Fruit fly (Drosophila melanogaster) whole organism, embryonic: Measurements from ENCODE around the gene CG11379.

Experiments
- Abd-B ChIP-seq: fragments of 200-800 bp; sonication (Bioruptor generic); optimal IDR thresholded peaks from 2 replicates; lab custom pipeline; 2018; ENCODE audit warnings: missing biosample characterization, mild to moderate bottlenecking, missing genetic modification characterization, moderate library complexity
- Atf3 ChIP-seq: fragments of 200-800 bp; sonication (Bioruptor generic); optimal IDR thresholded peaks from 3 replicates; lab custom pipeline; 2016; ENCODE audit warnings: missing biosample characterization, missing genetic modification characterization
- CG10147 ChIP-seq: fragments of 200-800 bp; sonication (Bioruptor generic); optimal IDR thresholded peaks from 2 replicates; lab custom pipeline; 2019; ENCODE audit warnings: missing biosample characterization, mild to moderate bottlenecking, missing genetic modification characterization, moderate library complexity
- CG10209 ChIP-seq: fragments of 200-800 bp; sonication (Bioruptor generic); optimal IDR thresholded peaks from 3 replicates; lab custom pipeline; 2017; ENCODE audit warnings: missing biosample characterization, mild to moderate bottlenecking, missing genetic modification characterization, missing genetic modification reagents
- CG10274 ChIP-seq: fragments of 200-800 bp; sonication (Bioruptor generic); optimal IDR thresholded peaks from 3 replicates; lab custom pipeline; 2017; ENCODE audit warnings: missing biosample characterization, mild to moderate bottlenecking, missing genetic modification characterization
- CG10979 ChIP-seq: fragments of 200-800 bp; sonication (Bioruptor generic); optimal IDR thresholded peaks from 2 replicates; lab custom pipeline; 2018; ENCODE audit warnings: missing biosample characterization, mild to moderate bottlenecking, missing genetic modification characterization, moderate library complexity
- CG11085 ChIP-seq: fragments of 200-800 bp; sonication (Bioruptor generic); IDR thresholded peaks from 2 replicates; pipeline ENCODE4 v1.3.6; 2022; ENCODE audit warnings: missing biosample characterization, missing genetic modification characterization
- CG11093 ChIP-seq: fragments of 200-800 bp; sonication (Bioruptor generic); IDR thresholded peaks from 3 replicates; pipeline ENCODE4 v1.3.6; 2022; ENCODE audit warnings: missing biosample characterization, missing genetic modification characterization
- CG12104 ChIP-seq: fragments of 200-800 bp; sonication (Bioruptor generic); optimal IDR thresholded peaks from 3 replicates; lab custom pipeline; 2016; ENCODE audit warnings: missing biosample characterization, missing genetic modification characterization
- CG14710 ChIP-seq: fragments of 200-800 bp; sonication (Bioruptor generic); optimal IDR thresholded peaks from 3 replicates; lab custom pipeline; 2019; ENCODE audit warnings: missing biosample characterization, mild to moderate bottlenecking, missing genetic modification characterization, moderate library complexity
- CG15269 ChIP-seq: fragments of 200-800 bp; sonication (Bioruptor generic); optimal IDR thresholded peaks from 2 replicates; lab custom pipeline; 2018; ENCODE audit warnings: missing biosample characterization, mild to moderate bottlenecking, missing genetic modification characterization, moderate library complexity
- CG17186 ChIP-seq: fragments of 200-800 bp; sonication (Bioruptor generic); optimal IDR thresholded peaks from 3 replicates; lab custom pipeline; 2017; ENCODE audit warnings: missing biosample characterization, missing genetic modification reagents, missing genetic modification characterization
- CG17829 ChIP-seq: fragments of 200-800 bp; optimal IDR thresholded peaks from 2 replicates; lab custom pipeline; 2019; ENCODE audit warnings: missing biosample characterization, mild to moderate bottlenecking, missing genetic modification characterization, moderate library complexity
- CG18764 ChIP-seq: fragments of 200-800 bp; sonication (Bioruptor generic); optimal IDR thresholded peaks from 3 replicates; lab custom pipeline; 2016; ENCODE audit warnings: missing biosample characterization, missing genetic modification characterization
- CG2129 ChIP-seq: fragments of 200-800 bp; sonication (Bioruptor generic); IDR thresholded peaks from 2 replicates; pipeline ENCODE4 v1.3.6; 2022; ENCODE audit warnings: missing biosample characterization, missing genetic modification characterization; ENCODE audit not compliant: partially characterized antibody
- CG30020 ChIP-seq: fragments of 200-800 bp; optimal IDR thresholded peaks from 2 replicates; lab custom pipeline; 2019; ENCODE audit warnings: missing biosample characterization, mild to moderate bottlenecking, missing genetic modification characterization, moderate library complexity
- CG34376 ChIP-seq: fragments of 200-800 bp; sonication (Bioruptor generic); optimal IDR thresholded peaks from 2 replicates; lab custom pipeline; 2018; ENCODE audit warnings: missing biosample characterization, mild to moderate bottlenecking, missing genetic modification characterization
- CG42726 ChIP-seq: fragments of 200-800 bp; sonication (Bioruptor generic); IDR thresholded peaks from 2 replicates; pipeline ENCODE4 v1.3.6; 2022; ENCODE audit warnings: missing biosample characterization, missing genetic modification characterization; ENCODE audit not compliant: partially characterized antibody
- CG4328 ChIP-seq: fragments of 200-800 bp; sonication (Bioruptor generic); optimal IDR thresholded peaks from 3 replicates; lab custom pipeline; 2017; ENCODE audit warnings: missing biosample characterization, missing genetic modification reagents, missing genetic modification characterization
- CG7556 ChIP-seq: fragments of 200-800 bp; sonication (Bioruptor generic); optimal IDR thresholded peaks from 2 replicates; lab custom pipeline; 2017; ENCODE audit warnings: missing biosample characterization, mild to moderate bottlenecking, missing genetic modification characterization
- CG9932 ChIP-seq: fragments of 200-800 bp; sonication (Bioruptor generic); IDR thresholded peaks from 2 replicates; pipeline ENCODE4 v1.3.6; 2022; ENCODE audit warnings: missing biosample characterization, missing genetic modification characterization
- CoRest ChIP-seq: fragments of 200-800 bp; sonication (Bioruptor generic); optimal IDR thresholded peaks from 3 replicates; lab custom pipeline; 2018; ENCODE audit warnings: missing biosample characterization, mild to moderate bottlenecking, missing genetic modification characterization, moderate library complexity
- Dek ChIP-seq: fragments of 200-800 bp; sonication (Bioruptor generic); optimal IDR thresholded peaks from 3 replicates; lab custom pipeline; 2019; ENCODE audit warnings: missing biosample characterization, mild to moderate bottlenecking, missing genetic modification characterization, moderate library complexity
- ERR ChIP-seq: fragments of 200-800 bp; sonication (Bioruptor generic); optimal IDR thresholded peaks from 2 replicates; lab custom pipeline; 2016; ENCODE audit warnings: missing biosample characterization, missing genetic modification characterization
- HLHmδ ChIP-seq: fragments of 200-800 bp; sonication (Bioruptor generic); optimal IDR thresholded peaks from 2 replicates; lab custom pipeline; 2018; ENCODE audit warnings: missing biosample characterization, mild to moderate bottlenecking, missing genetic modification characterization, moderate library complexity
- Myb ChIP-seq: fragments of 200-800 bp; sonication (Bioruptor generic); optimal IDR thresholded peaks from 2 replicates; lab custom pipeline; 2016; ENCODE audit warnings: missing biosample characterization, missing genetic modification characterization
- Neu2 ChIP-seq: fragments of 200-800 bp; sonication (Bioruptor generic); optimal IDR thresholded peaks from 3 replicates; lab custom pipeline; 2016; ENCODE audit warnings: missing biosample characterization, missing genetic modification characterization, borderline replicate concordance
- Side ChIP-seq: fragments of 200-800 bp; sonication (Bioruptor generic); optimal IDR thresholded peaks from 2 replicates; lab custom pipeline; 2016; ENCODE audit warnings: missing biosample characterization, missing genetic modification characterization
- Sin3A ChIP-seq: fragments of >200 bp; optimal IDR thresholded peaks from 2 replicates; lab custom pipeline; 2018
- Stat92E ChIP-seq, 3 experiments: fragments of >200 bp in 2 of 3; fragments of 200-800 bp in 1 of 3; sonication (Bioruptor generic) in 1 of 3; optimal IDR thresholded peaks; 2 replicates each; lab custom pipeline; 2017 to 2019; ENCODE audit warnings: missing biosample characterization in 3 of 3, missing genetic modification characterization in 3 of 3, mild to moderate bottlenecking in 1 of 3, moderate library complexity in 1 of 3
- aop ChIP-seq: fragments of 200-800 bp; sonication (Bioruptor generic); IDR thresholded peaks from 2 replicates; pipeline ENCODE4 v1.3.6; 2022; ENCODE audit warnings: missing biosample characterization, missing genetic modification characterization
- ap ChIP-seq: fragments of 200-800 bp; sonication (Bioruptor generic); IDR thresholded peaks from 2 replicates; pipeline ENCODE4 v1.3.6; 2022; ENCODE audit warnings: missing biosample characterization, missing genetic modification characterization
- chif ChIP-seq, 2 experiments: fragments of 200-800 bp; sonication (Bioruptor generic); optimal IDR thresholded peaks; 3 replicates each; lab custom pipeline; 2016; ENCODE audit warnings: missing biosample characterization in 2 of 2, missing genetic modification characterization in 2 of 2
- crc ChIP-seq: fragments of 200-800 bp; sonication (Bioruptor generic); optimal IDR thresholded peaks from 2 replicates; lab custom pipeline; 2016; ENCODE audit warnings: missing biosample characterization, missing genetic modification characterization
- emc ChIP-seq: fragments of 200-800 bp; sonication (Bioruptor generic); optimal IDR thresholded peaks from 2 replicates; lab custom pipeline; 2016; ENCODE audit warnings: missing biosample characterization, missing genetic modification characterization
- gcm ChIP-seq: fragments of 200-800 bp; sonication (Bioruptor generic); optimal IDR thresholded peaks from 2 replicates; lab custom pipeline; 2019; ENCODE audit warnings: missing biosample characterization, mild to moderate bottlenecking, missing genetic modification characterization, moderate library complexity
- gsb ChIP-seq: fragments of 200-800 bp; sonication (Bioruptor generic); IDR thresholded peaks from 2 replicates; pipeline ENCODE4 v1.3.6; 2022; ENCODE audit warnings: missing biosample characterization, missing genetic modification characterization
- insv ChIP-seq, 2 experiments: fragments of 200-800 bp; sonication (Bioruptor generic); optimal IDR thresholded peaks; 3 replicates each; lab custom pipeline; 2016 to 2018; ENCODE audit warnings: missing biosample characterization in 2 of 2, missing genetic modification characterization in 2 of 2
- lov ChIP-seq, 2 experiments: fragments of 200-800 bp in 1 of 2; fragments of >200 bp in 1 of 2; sonication (Bioruptor generic) in 1 of 2; IDR thresholded peaks in 1 of 2; optimal IDR thresholded peaks in 1 of 2; 2 replicates in 1 of 2; 3 replicates in 1 of 2; pipeline versions ENCODE4 v1.3.6 to Lab custom; 2017 to 2022; ENCODE audit warnings: missing biosample characterization in 1 of 2, missing genetic modification characterization in 1 of 2
- mam ChIP-seq: fragments of 200-800 bp; sonication (Bioruptor generic); optimal IDR thresholded peaks from 3 replicates; lab custom pipeline; 2016; ENCODE audit warnings: missing biosample characterization, missing genetic modification characterization
- pb ChIP-seq: fragments of 200-800 bp; sonication (Bioruptor generic); optimal IDR thresholded peaks from 3 replicates; lab custom pipeline; 2016; ENCODE audit warnings: missing biosample characterization, missing genetic modification characterization
- phol ChIP-seq: fragments of 200-800 bp; sonication (Bioruptor generic); optimal IDR thresholded peaks from 3 replicates; lab custom pipeline; 2018; ENCODE audit warnings: missing biosample characterization, mild to moderate bottlenecking, missing genetic modification characterization, moderate library complexity
- pzg ChIP-seq: fragments of 200-800 bp; sonication (Bioruptor generic); optimal IDR thresholded peaks from 3 replicates; lab custom pipeline; 2018; ENCODE audit warnings: missing biosample characterization, mild to moderate bottlenecking, missing genetic modification characterization, moderate library complexity
- row ChIP-seq: fragments of 200-800 bp; sonication (Bioruptor generic); IDR thresholded peaks from 3 replicates; pipeline ENCODE4 v1.3.6; 2022; ENCODE audit warnings: missing biosample characterization, missing genetic modification characterization
- sc ChIP-seq, 3 experiments: fragments of >200 bp in 2 of 3; fragments of 200-800 bp in 1 of 3; sonication (Bioruptor generic) in 1 of 3; optimal IDR thresholded peaks; 2 replicates in 2 of 3; 3 replicates in 1 of 3; lab custom pipeline; 2017; ENCODE audit warnings: mild to moderate bottlenecking in 1 of 3, missing biosample characterization in 1 of 3, missing genetic modification characterization in 1 of 3, missing genetic modification reagents in 1 of 3
- sob ChIP-seq: fragments of 200-800 bp; sonication (Bioruptor generic); IDR thresholded peaks from 2 replicates; pipeline ENCODE4 v1.3.6; 2022; ENCODE audit warnings: missing biosample characterization, missing genetic modification characterization
- tgo ChIP-seq: fragments of 200-800 bp; sonication (Bioruptor generic); IDR thresholded peaks from 3 replicates; pipeline ENCODE4 v1.3.6; 2022; ENCODE audit warnings: missing biosample characterization, missing genetic modification characterization
- ttk ChIP-seq: fragments of 200-800 bp; sonication (Bioruptor generic); IDR thresholded peaks from 2 replicates; pipeline ENCODE4 v2.1.2; 2022; ENCODE audit warnings: missing biosample characterization, missing genetic modification characterization
- unc-4 ChIP-seq: fragments of 200-800 bp; sonication (Bioruptor generic); IDR thresholded peaks from 2 replicates; pipeline ENCODE4 v1.3.6; 2022; ENCODE audit warnings: missing biosample characterization, missing genetic modification characterization; ENCODE audit not compliant: partially characterized antibody
- unpg ChIP-seq: fragments of 200-800 bp; sonication (Bioruptor generic); optimal IDR thresholded peaks from 3 replicates; lab custom pipeline; 2018; ENCODE audit warnings: missing biosample characterization, mild to moderate bottlenecking, missing genetic modification characterization, moderate library complexity

Gene CG11379

DNA sequence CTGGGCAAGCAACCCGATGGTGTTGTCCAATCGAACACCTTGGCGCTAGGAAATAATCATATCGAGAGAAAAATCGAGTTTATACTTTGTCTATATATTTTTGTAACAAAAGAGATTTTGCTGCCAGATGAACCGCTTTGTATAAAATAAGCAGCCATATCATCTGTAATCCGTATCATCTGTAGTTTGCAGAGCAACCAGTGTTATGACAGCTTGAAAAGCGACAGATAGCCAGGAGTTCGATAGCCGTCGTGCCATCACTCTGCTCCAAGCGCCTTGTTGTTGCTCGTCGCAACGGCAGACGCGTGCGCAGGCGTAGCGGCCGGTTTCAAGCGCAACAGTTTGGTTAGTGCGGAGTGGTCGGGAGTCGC is 45.0 kb upstream of the CG11379 start (continued):
- TF ChIP-seq pzg (GFP tag; lab: Kevin White, UChicago) (no peak), Neu2 (GFP tag; lab: Kevin White, UChicago) (no peak), CG18764 (no peak), CG2129 (no peak), crc (no peak), Atf3 (GFP tag; lab: Kevin White, UChicago) (no peak), sob (GFP tag; lab: Robert Waterston, UW) (no peak), Stat92E (GFP tag; optimal IDR thresholded peaks at IDR 0.05; lab: Kevin White, UChicago) (no peak), ap (GFP tag; lab: Robert Waterston, UW) (no peak), lov (optimal IDR thresholded peaks at IDR 0.05; lab: Kevin White, UChicago) (no peak), lov (GFP tag; IDR thresholded peaks at IDR 0.05; lab: Robert Waterston, UW) (no peak), CG17829 (tag; lab: Kevin White, UChicago) (peak; percentile 3), sc (optimal IDR thresholded peaks at IDR 0.05; lab: Kevin White, UChicago) (no peak), sc (GFP tag; optimal IDR thresholded peaks at IDR 0.05; lab: Kevin White, UChicago) (no peak), CG34376 (GFP tag; lab: Kevin White, UChicago) (no peak), tgo (no peak), insv (GFP tag; optimal IDR thresholded peaks at IDR 0.05; lab: Kevin White, UChicago) (no peak), gcm (GFP tag; lab: Kevin White, UChicago) (no peak), ERR (GFP tag; lab: Kevin White, UChicago) (no peak), CG42726 (GFP tag; lab: Robert Waterston, UW) (no peak), CG12104 (GFP tag; lab: Kevin White, UChicago) (no peak), CG14710 (tag; lab: Kevin White, UChicago) (peak; percentile 14), Abd-B (GFP tag; lab: Kevin White, UChicago) (no peak), phol (tag; lab: Kevin White, UChicago) (no peak), CG11085 (no peak), emc (GFP tag; lab: Kevin White, UChicago) (no peak), CG10979 (tag; lab: Kevin White, UChicago) (peak; percentile 17), row (GFP tag; lab: Robert Waterston, UW) (peak; percentile 89), Sin3A (lab: Kevin White, UChicago) (no peak), mam (GFP tag; lab: Kevin White, UChicago) (no peak), chif (GFP tag; optimal IDR thresholded peaks at IDR 0.05; lab: Kevin White, UChicago) (peak in 1 of 2 experiments; percentile 8), unc-4 (GFP tag; lab: Robert Waterston, UW) (no peak), CG15269 (tag; lab: Kevin White, UChicago) (peak; percentile 10), Dek (tag; lab: Kevin White, UChicago) (no peak), HLHmδ (GFP tag; lab: Kevin White, UChicago) (no peak), CG11093 (GFP tag; lab: Robert Waterston, UW) (no peak), unpg (peak; percentile 14), Myb (GFP tag; lab: Kevin White, UChicago) (no peak), CG10209 (GFP tag; lab: Kevin White, UChicago) (no peak), CG30020 (tag; lab: Kevin White, UChicago) (no peak), CG4328 (GFP tag; lab: Kevin White, UChicago) (no peak), CG10274 (GFP tag; lab: Kevin White, UChicago) (no peak), pb (GFP tag; lab: Kevin White, UChicago) (no peak), gsb (GFP tag; lab: Robert Waterston, UW) (no peak), CoRest (tag; lab: Kevin White, UChicago) (peak; percentile 51), Side (peak; percentile 13), CG7556 (GFP tag; lab: Kevin White, UChicago) (peak; percentile 18), CG9932 (peak; percentile 39), ttk (no peak), CG10147 (GFP tag; lab: Kevin White, UChicago) (peak; percentile 2), CG17186 (GFP tag; lab: Kevin White, UChicago) (no peak), aop (GFP tag; lab: Robert Waterston, UW) (no peak)
